Fruit fly (Drosophila melanogaster): ENCODE measurements around the gene CG32756.

DNA sequence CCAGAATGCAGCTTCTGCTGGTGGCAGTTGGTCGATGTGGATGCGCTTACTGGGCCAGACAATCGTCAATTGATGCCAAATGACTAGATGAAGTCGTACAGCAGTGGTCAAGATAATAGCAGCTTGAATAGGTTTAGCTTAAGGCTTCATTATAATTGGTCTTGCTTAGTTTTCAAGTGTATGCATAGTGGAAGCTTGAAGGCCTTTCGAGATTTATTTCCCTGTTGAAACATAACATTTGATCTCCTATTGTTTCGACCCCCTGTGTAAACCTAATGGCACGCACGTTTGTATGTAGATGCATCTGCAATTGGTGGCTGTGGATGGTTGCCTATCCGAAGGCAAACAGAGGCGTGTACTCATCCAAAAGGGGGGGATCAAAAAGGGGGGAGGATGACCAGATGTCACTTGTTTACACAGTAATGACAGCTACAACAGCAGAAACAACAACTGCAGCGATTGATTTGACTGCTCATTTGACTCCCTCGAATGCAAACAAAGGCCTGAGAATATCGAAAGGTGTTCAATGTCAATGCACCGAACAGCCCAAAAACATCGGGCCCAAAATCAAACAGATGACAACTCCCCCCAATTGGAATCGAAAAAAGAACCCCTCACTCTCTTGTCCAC lies 22.7 kb downstream of the CG32756 start:
- TF ChIP-seq lmd (GFP tag; IDR thresholded peaks at IDR 0.05) (peak; percentile 38; the same call in 1 of the 2 replicates), CG10654 (GFP tag; optimal IDR thresholded peaks at IDR 0.05) (no peak), Dad (GFP tag; optimal IDR thresholded peaks at IDR 0.05) (no peak), Neu2 (GFP tag; optimal IDR thresholded peaks at IDR 0.05; ENCODE audit: borderline replicate concordance) (no peak), Hsf (GFP tag; optimal IDR thresholded peaks at IDR 0.05) (peak; percentile 10), CG1024 (GFP tag; IDR thresholded peaks at IDR 0.05) (peak; percentile 40; the same call in 1 of the 2 replicates), CG12659 (GFP tag; optimal IDR thresholded peaks at IDR 0.05) (no peak), CG6272 (GFP tag; IDR thresholded peaks at IDR 0.05) (no peak), CG9876 (GFP tag; optimal IDR thresholded peaks at IDR 0.05) (no peak), Drgx (GFP tag; IDR thresholded peaks at IDR 0.05) (peak; percentile 87), zfh1 (GFP tag; IDR thresholded peaks at IDR 0.05) (peak; percentile 65)
